Fruit fly (Drosophila melanogaster) whole organism, embryonic: ENCODE measurements around the gene Gale.

Source experiments
- CG10321 ChIP-seq: fragments of 200-800 bp; sonication (Bioruptor generic); IDR thresholded peaks from 2 replicates; pipeline ENCODE4 v1.3.6; 2022; ENCODE audit warnings: missing biosample characterization, missing genetic modification characterization
- CG10565 ChIP-seq: fragments of 200-800 bp; sonication (Bioruptor generic); optimal IDR thresholded peaks from 3 replicates; lab custom pipeline; 2016; ENCODE audit warnings: missing biosample characterization, mild to moderate bottlenecking, missing genetic modification characterization
- CG11093 ChIP-seq: fragments of 200-800 bp; sonication (Bioruptor generic); IDR thresholded peaks from 3 replicates; pipeline ENCODE4 v1.3.6; 2022; ENCODE audit warnings: missing biosample characterization, missing genetic modification characterization
- CG11695 ChIP-seq: fragments of 200-800 bp; sonication (Bioruptor generic); IDR thresholded peaks from 3 replicates; pipeline ENCODE4 v1.3.6; 2022; ENCODE audit warnings: missing biosample characterization, missing genetic modification characterization
- CG1233 ChIP-seq: fragments of 200-800 bp; sonication (Bioruptor generic); optimal IDR thresholded peaks from 4 replicates; lab custom pipeline; 2018; ENCODE audit warnings: missing biosample characterization, mild to moderate bottlenecking, missing genetic modification characterization
- CG14441 ChIP-seq: fragments of 200-800 bp; sonication (Bioruptor generic); IDR thresholded peaks from 2 replicates; pipeline ENCODE4 v1.3.6; 2022; ENCODE audit warnings: missing biosample characterization, missing genetic modification characterization
- CG14667 ChIP-seq: fragments of 200-800 bp; sonication (Bioruptor generic); IDR thresholded peaks from 2 replicates; pipeline ENCODE4 v1.3.6; 2022; ENCODE audit warnings: missing biosample characterization, missing genetic modification characterization
- CG15269 ChIP-seq: fragments of 200-800 bp; sonication (Bioruptor generic); optimal IDR thresholded peaks from 2 replicates; lab custom pipeline; 2018; ENCODE audit warnings: missing biosample characterization, mild to moderate bottlenecking, missing genetic modification characterization, moderate library complexity
- CG2202 ChIP-seq: fragments of 200-800 bp; sonication (Bioruptor generic); optimal IDR thresholded peaks from 2 replicates; lab custom pipeline; 2018; ENCODE audit warnings: missing biosample characterization, mild to moderate bottlenecking, missing genetic modification characterization
- CG30020 ChIP-seq: fragments of 200-800 bp; optimal IDR thresholded peaks from 2 replicates; lab custom pipeline; 2019; ENCODE audit warnings: missing biosample characterization, mild to moderate bottlenecking, missing genetic modification characterization, moderate library complexity
- CG30403 ChIP-seq: fragments of 200-800 bp; sonication (Bioruptor generic); optimal IDR thresholded peaks from 3 replicates; lab custom pipeline; 2016; ENCODE audit warnings: missing biosample characterization, missing genetic modification characterization
- CG31388 ChIP-seq: fragments of 200-800 bp; sonication (Bioruptor generic); optimal IDR thresholded peaks from 2 replicates; lab custom pipeline; 2016; ENCODE audit warnings: missing biosample characterization, missing genetic modification characterization
- CG4854 ChIP-seq: fragments of 200-800 bp; sonication (Bioruptor generic); optimal IDR thresholded peaks from 2 replicates; lab custom pipeline; 2016; ENCODE audit warnings: missing biosample characterization, missing genetic modification characterization, inconsistent platforms
- CG6654 ChIP-seq: fragments of 200-800 bp; sonication (Bioruptor generic); optimal IDR thresholded peaks from 2 replicates; lab custom pipeline; 2017; ENCODE audit warnings: missing biosample characterization, mild to moderate bottlenecking, missing genetic modification characterization
- CG6683 ChIP-seq: fragments of 200-800 bp; sonication (Bioruptor generic); optimal IDR thresholded peaks from 2 replicates; lab custom pipeline; 2017; ENCODE audit warnings: missing biosample characterization, mild to moderate bottlenecking, missing genetic modification characterization, missing genetic modification reagents
- CG7786 ChIP-seq: fragments of 200-800 bp; sonication (Bioruptor generic); optimal IDR thresholded peaks from 2 replicates; lab custom pipeline; 2016; ENCODE audit warnings: missing biosample characterization, missing genetic modification characterization
- CG7987 ChIP-seq: fragments of 200-800 bp; sonication (Bioruptor generic); optimal IDR thresholded peaks from 2 replicates; lab custom pipeline; 2018; ENCODE audit warnings: missing biosample characterization, mild to moderate bottlenecking, missing genetic modification characterization, moderate library complexity
- CG8359 ChIP-seq: fragments of 200-800 bp; sonication (Bioruptor generic); optimal IDR thresholded peaks from 2 replicates; lab custom pipeline; 2017; ENCODE audit warnings: missing biosample characterization, mild to moderate bottlenecking, missing genetic modification characterization, borderline replicate concordance
- CG9932 ChIP-seq: fragments of 200-800 bp; sonication (Bioruptor generic); IDR thresholded peaks from 2 replicates; pipeline ENCODE4 v1.3.6; 2022; ENCODE audit warnings: missing biosample characterization, missing genetic modification characterization
- D ChIP-seq, 2 experiments: fragments of 200-800 bp in 1 of 2; fragments of >200 bp in 1 of 2; sonication (Bioruptor generic) in 1 of 2; optimal IDR thresholded peaks; 2 replicates in 1 of 2; 3 replicates in 1 of 2; lab custom pipeline; 2017; ENCODE audit warnings: mild to moderate bottlenecking in 1 of 2, missing biosample characterization in 1 of 2, missing genetic modification characterization in 1 of 2, missing genetic modification reagents in 1 of 2
- D19A ChIP-seq: fragments of 200-800 bp; optimal IDR thresholded peaks from 3 replicates; lab custom pipeline; 2019; ENCODE audit warnings: missing biosample characterization, mild to moderate bottlenecking, missing genetic modification characterization, moderate library complexity
- Eip74EF ChIP-seq, 2 experiments: fragments of 200-800 bp in 1 of 2; fragments of >200 bp in 1 of 2; sonication (Bioruptor generic) in 1 of 2; optimal IDR thresholded peaks; 2 replicates each; lab custom pipeline; 2017 to 2019; ENCODE audit warnings: missing biosample characterization in 2 of 2, missing genetic modification characterization in 2 of 2, mild to moderate bottlenecking in 1 of 2, moderate library complexity in 1 of 2
- Hmr ChIP-seq: fragments of 200-800 bp; sonication (Bioruptor generic); optimal IDR thresholded peaks from 3 replicates; lab custom pipeline; 2017; ENCODE audit warnings: mild to moderate bottlenecking, missing biosample characterization, missing genetic modification reagents, missing genetic modification characterization
- Jarid2 ChIP-seq: fragments of 200-800 bp; sonication (Bioruptor generic); optimal IDR thresholded peaks from 3 replicates; lab custom pipeline; 2017; ENCODE audit warnings: mild to moderate bottlenecking, missing biosample characterization, missing genetic modification reagents, missing genetic modification characterization
- Lhr ChIP-seq: fragments of 200-800 bp; sonication (Bioruptor generic); optimal IDR thresholded peaks from 3 replicates; lab custom pipeline; 2017; ENCODE audit warnings: mild to moderate bottlenecking, missing biosample characterization, missing genetic modification reagents, missing genetic modification characterization
- Rfx ChIP-seq: fragments of 200-800 bp; sonication (Bioruptor generic); IDR thresholded peaks from 2 replicates; pipeline ENCODE4 v1.3.6; 2022; ENCODE audit warnings: missing biosample characterization, missing genetic modification characterization
- Six4 ChIP-seq: fragments of 200-800 bp; sonication (Bioruptor generic); optimal IDR thresholded peaks from 2 replicates; lab custom pipeline; 2016; ENCODE audit warnings: missing biosample characterization, missing genetic modification characterization
- Taf1 ChIP-seq: fragments of 200-800 bp; sonication (Bioruptor generic); IDR thresholded peaks from 2 replicates; pipeline ENCODE4 v1.3.6; 2022; ENCODE audit warnings: missing biosample characterization, missing genetic modification characterization
- Xbp1 ChIP-seq: fragments of 200-800 bp; sonication (Bioruptor generic); optimal IDR thresholded peaks from 3 replicates; lab custom pipeline; 2016; ENCODE audit warnings: missing biosample characterization, mild to moderate bottlenecking, missing genetic modification characterization
- Xrp1 ChIP-seq: fragments of 200-800 bp; sonication (Bioruptor generic); IDR thresholded peaks from 2 replicates; pipeline ENCODE4 v1.3.6; 2022; ENCODE audit warnings: missing biosample characterization, missing genetic modification characterization
- ac ChIP-seq: fragments of 200-800 bp; sonication (Bioruptor generic); optimal IDR thresholded peaks from 3 replicates; lab custom pipeline; 2017; ENCODE audit warnings: missing biosample characterization, mild to moderate bottlenecking, missing genetic modification characterization
- ash1 ChIP-seq: fragments of 200-800 bp; sonication (Bioruptor generic); optimal IDR thresholded peaks from 2 replicates; lab custom pipeline; 2018; ENCODE audit warnings: missing biosample characterization, mild to moderate bottlenecking, missing genetic modification characterization
- bab2 ChIP-seq: fragments of 200-800 bp; sonication (Bioruptor generic); optimal IDR thresholded peaks from 2 replicates; lab custom pipeline; 2016; ENCODE audit warnings: missing biosample characterization, missing genetic modification characterization
- exex ChIP-seq: fragments of 200-800 bp; sonication (Bioruptor generic); optimal IDR thresholded peaks from 4 replicates; lab custom pipeline; 2018; ENCODE audit warnings: missing biosample characterization, mild to moderate bottlenecking, missing genetic modification characterization, moderate library complexity
- fd3F ChIP-seq: fragments of 200-800 bp; sonication (Bioruptor generic); optimal IDR thresholded peaks from 2 replicates; lab custom pipeline; 2018; ENCODE audit warnings: missing biosample characterization, mild to moderate bottlenecking, missing genetic modification characterization, moderate library complexity
- h ChIP-seq: fragments of >200 bp; optimal IDR thresholded peaks from 2 replicates; lab custom pipeline; 2017
- hbn ChIP-seq: fragments of 200-800 bp; sonication (Bioruptor generic); IDR thresholded peaks from 2 replicates; pipeline ENCODE4 v1.3.6; 2022; ENCODE audit warnings: missing biosample characterization, missing genetic modification characterization; ENCODE audit not compliant: partially characterized antibody
- kni ChIP-seq: fragments of 200-800 bp; sonication (Bioruptor generic); optimal IDR thresholded peaks from 3 replicates; lab custom pipeline; 2017; ENCODE audit warnings: mild to moderate bottlenecking, missing biosample characterization, missing genetic modification reagents, missing genetic modification characterization
- luna ChIP-seq: fragments of 200-800 bp; sonication (Bioruptor generic); optimal IDR thresholded peaks from 2 replicates; lab custom pipeline; 2016; ENCODE audit warnings: missing biosample characterization, missing genetic modification characterization
- onecut ChIP-seq: fragments of 200-800 bp; sonication (Bioruptor generic); IDR thresholded peaks from 2 replicates; pipeline ENCODE4 v1.3.6; 2022; ENCODE audit warnings: missing biosample characterization, missing genetic modification characterization
- pb ChIP-seq: fragments of 200-800 bp; sonication (Bioruptor generic); optimal IDR thresholded peaks from 3 replicates; lab custom pipeline; 2016; ENCODE audit warnings: missing biosample characterization, missing genetic modification characterization
- pho ChIP-seq: fragments of 200-800 bp; sonication (Bioruptor generic); optimal IDR thresholded peaks from 2 replicates; lab custom pipeline; 2016; ENCODE audit warnings: missing biosample characterization, missing genetic modification characterization
- phol ChIP-seq: fragments of 200-800 bp; sonication (Bioruptor generic); optimal IDR thresholded peaks from 3 replicates; lab custom pipeline; 2018; ENCODE audit warnings: missing biosample characterization, mild to moderate bottlenecking, missing genetic modification characterization, moderate library complexity
- pita ChIP-seq: fragments of 200-800 bp; sonication (Bioruptor generic); optimal IDR thresholded peaks from 2 replicates; lab custom pipeline; 2017; ENCODE audit warnings: missing biosample characterization, mild to moderate bottlenecking, missing genetic modification characterization
- pzg ChIP-seq: fragments of 200-800 bp; sonication (Bioruptor generic); optimal IDR thresholded peaks from 3 replicates; lab custom pipeline; 2018; ENCODE audit warnings: missing biosample characterization, mild to moderate bottlenecking, missing genetic modification characterization, moderate library complexity
- slp2 ChIP-seq: fragments of 200-800 bp; sonication (Bioruptor generic); optimal IDR thresholded peaks from 2 replicates; lab custom pipeline; 2016; ENCODE audit warnings: missing biosample characterization, missing genetic modification characterization
- vfl ChIP-seq: fragments of 200-800 bp; sonication (Bioruptor generic); optimal IDR thresholded peaks from 2 replicates; lab custom pipeline; 2016; ENCODE audit warnings: missing biosample characterization, missing genetic modification characterization
- wdn ChIP-seq: fragments of 200-800 bp; sonication (Bioruptor generic); IDR thresholded peaks from 2 replicates; pipeline ENCODE4 v1.3.6; 2022; ENCODE audit warnings: missing biosample characterization, missing genetic modification characterization
- zf30C ChIP-seq: fragments of 200-800 bp; sonication (Bioruptor generic); optimal IDR thresholded peaks from 3 replicates; lab custom pipeline; 2018; ENCODE audit warnings: missing biosample characterization, mild to moderate bottlenecking, missing genetic modification characterization

Gale gene

dm6 chr3L:699368-700150, 51.2 kb downstream of the Gale start (continued):
- TF ChIP-seq D (optimal IDR thresholded peaks at IDR 0.05; lab: Kevin White, UChicago) (no peak), D (GFP tag; optimal IDR thresholded peaks at IDR 0.05; lab: Kevin White, UChicago) (peak; percentile 46), luna (no peak), CG31388 (GFP tag; lab: Kevin White, UChicago) (no peak), Hmr (peak; percentile 61), Eip74EF (GFP tag; optimal IDR thresholded peaks at IDR 0.05; lab: Kevin White, UChicago) (no peak), hbn (no peak), Taf1 (GFP tag; lab: Robert Waterston, UW) (no peak), CG15269 (peak; percentile 40), h (lab: Kevin White, UChicago) (no peak), Xbp1 (peak; percentile 34), CG2202 (tag; lab: Kevin White, UChicago) (no peak), Jarid2 (no peak), CG11093 (GFP tag; lab: Robert Waterston, UW) (no peak), CG30403 (GFP tag; lab: Kevin White, UChicago) (peak; percentile 66), Xrp1 (GFP tag; lab: Robert Waterston, UW) (no peak), pita (GFP tag; lab: Kevin White, UChicago) (no peak), CG11695 (GFP tag; lab: Robert Waterston, UW) (peak; percentile 29; the same call in 1 of the 3 replicates), CG10565 (GFP tag; lab: Kevin White, UChicago) (no peak), pb (GFP tag; lab: Kevin White, UChicago) (no peak), CG1233 (GFP tag; lab: Kevin White, UChicago) (no peak), CG14667 (no peak), wdn (no peak), slp2 (GFP tag; lab: Kevin White, UChicago) (no peak), pzg (GFP tag; lab: Kevin White, UChicago) (no peak), ash1 (GFP tag; lab: Kevin White, UChicago) (no peak), CG14441 (GFP tag; lab: Robert Waterston, UW) (no peak), CG7786 (peak; percentile 35), pho (GFP tag; lab: Kevin White, UChicago) (peak; percentile 13), vfl (GFP tag; lab: Kevin White, UChicago) (no peak), bab2 (peak; percentile 0), onecut (GFP tag; lab: Robert Waterston, UW) (no peak), CG7987 (no peak), kni (GFP tag; lab: Kevin White, UChicago) (peak; percentile 97), CG4854 (GFP tag; lab: Kevin White, UChicago) (no peak), zf30C (GFP tag; lab: Kevin White, UChicago) (no peak), ac (GFP tag; lab: Kevin White, UChicago) (no peak), CG30020 (tag; lab: Kevin White, UChicago) (no peak), D19A (peak; percentile 55), Six4 (no peak), exex (tag; lab: Kevin White, UChicago) (no peak), phol (tag; lab: Kevin White, UChicago) (peak; percentile 53), fd3F (GFP tag; lab: Kevin White, UChicago) (peak; percentile 11), CG8359 (GFP tag; lab: Kevin White, UChicago) (peak; percentile 28), CG6683 (GFP tag; lab: Kevin White, UChicago) (no peak), Rfx (GFP tag; lab: Robert Waterston, UW) (no peak; the same call in none of the 2 replicates), CG10321 (GFP tag; lab: Robert Waterston, UW) (no peak), Lhr (GFP tag; lab: Kevin White, UChicago) (no peak), CG6654 (GFP tag; lab: Kevin White, UChicago) (no peak), CG9932 (no peak; the same call in 1 of the 2 replicates)
